Worm (Caenorhabditis elegans): ENCODE data around the gene Y116F11A.6.

ce11 chrV:19759282-19759681 is 39.9 kb downstream of the Y116F11A.6 start:
- TF ChIP-seq ama-1 (optimal IDR thresholded peaks at IDR 0.05) = no peak
- no peak for TF ChIP-seq pag-3 (tag; optimal IDR thresholded peaks at IDR 0.05; ENCODE audit: borderline replicate concordance)
- TF ChIP-seq K09A11.1 (tag; optimal IDR thresholded peaks at IDR 0.05; ENCODE audit: insufficient read depth) = no peak
- TF ChIP-seq rnt-1 (tag; optimal IDR thresholded peaks at IDR 0.05) = no peak
- TF ChIP-seq pha-4 (tag; optimal IDR thresholded peaks at IDR 0.05) = no peak
- no peak for TF ChIP-seq elt-4 (tag; optimal IDR thresholded peaks at IDR 0.05)
- no peak for TF ChIP-seq ets-4 (tag; optimal IDR thresholded peaks at IDR 0.05)
- no peak for TF ChIP-seq mec-3 (tag; optimal IDR thresholded peaks at IDR 0.05; ENCODE audit: borderline replicate concordance)
- TF ChIP-seq elt-2 (tag; optimal IDR thresholded peaks at IDR 0.05) = no peak
- TF ChIP-seq pax-1 (tag; optimal IDR thresholded peaks at IDR 0.05) = no peak
- TF ChIP-seq C08G9.2 (tag; optimal IDR thresholded peaks at IDR 0.05) = no peak
- TF ChIP-seq sdc-2 (tag; optimal IDR thresholded peaks at IDR 0.05) = no peak
- TF ChIP-seq ceh-14 (tag; optimal IDR thresholded peaks at IDR 0.05) = no peak
- TF ChIP-seq ceh-30 (tag; optimal IDR thresholded peaks at IDR 0.05) = no peak

Data from whole organism, late embryonic.